Fruit fly (Drosophila melanogaster): ENCODE results near the gene Abp1.

- TF ChIP-seq CG11902 (GFP tag; optimal IDR thresholded peaks at IDR 0.05), result no peak
- no peak for TF ChIP-seq CG6808 (GFP tag; optimal IDR thresholded peaks at IDR 0.05)
- TF ChIP-seq svp (GFP tag), result no peak
Observed at dm6 chr3L:13480241-13480627, 5.8 kb downstream of the Abp1 start.
